Fruit fly (Drosophila melanogaster) Kc167 (cell line): ENCODE measurements around the gene CG13360.

Experiments used
- Myc ChIP-seq: fragments of >200 bp; optimal IDR thresholded peaks from 2 replicates; lab custom pipeline; 2017; ENCODE audit warnings: missing external identifiers
- Sin3A ChIP-seq: fragments of >200 bp; optimal IDR thresholded peaks from 2 replicates; lab custom pipeline; 2018; ENCODE audit warnings: missing external identifiers
- h ChIP-seq: fragments of >200 bp; optimal IDR thresholded peaks from 3 replicates; lab custom pipeline; 2018; ENCODE audit warnings: missing external identifiers
- insv ChIP-seq: fragments of >200 bp; optimal IDR thresholded peaks from 3 replicates; lab custom pipeline; 2018; ENCODE audit warnings: missing external identifiers
- psq ChIP-seq: fragments of >200 bp; optimal IDR thresholded peaks from 2 replicates; lab custom pipeline; 2017; ENCODE audit warnings: missing external identifiers
- ttk ChIP-seq: sonication (Bioruptor generic); optimal IDR thresholded peaks from 2 replicates; lab custom pipeline; 2017; ENCODE audit warnings: missing external identifiers

Gene CG13360

dm6 chrX:779344-779743 is 10.5 kb downstream of the CG13360 start:
- TF ChIP-seq Sin3A (lab: Kevin White, UChicago) (no peak), Myc (lab: Kevin White, UChicago) (no peak), h (lab: Kevin White, UChicago) (no peak), insv (lab: Kevin White, UChicago) (no peak)

dm6 chrX:775184-775583 is 14.7 kb downstream of the CG13360 start:
- TF ChIP-seq psq (lab: Kevin White, UChicago) (no peak), Myc (lab: Kevin White, UChicago) (no peak), insv (lab: Kevin White, UChicago) (no peak), h (lab: Kevin White, UChicago) (no peak)

- TF ChIP-seq Sin3A (lab: Kevin White, UChicago) (no peak), Myc (lab: Kevin White, UChicago) (no peak), h (lab: Kevin White, UChicago) (no peak), insv (lab: Kevin White, UChicago) (no peak)
Observed at dm6 chrX:774160-774700, 15.7 kb downstream of the CG13360 start.

dm6 chrX:772305-772986 is 17.4 kb downstream of the CG13360 start:
- TF ChIP-seq Myc (lab: Kevin White, UChicago) (no peak), insv (lab: Kevin White, UChicago) (no peak)

dm6 chrX:771431-772064 is 18.3 kb downstream of the CG13360 start:
- TF ChIP-seq Sin3A (lab: Kevin White, UChicago) (no peak), h (lab: Kevin White, UChicago) (no peak), insv (lab: Kevin White, UChicago) (no peak), ttk (no peak), psq (lab: Kevin White, UChicago) (no peak), Myc (lab: Kevin White, UChicago) (no peak)

dm6 chrX:769639-770124 is 20.2 kb downstream of the CG13360 start, which contains the start of gene fz3:
Gene fz3, plus strand, starts transcription at chrX:769945.
- no peak for TF ChIP-seq Sin3A (lab: Kevin White, UChicago)
- no peak for TF ChIP-seq psq (lab: Kevin White, UChicago)
- no peak for TF ChIP-seq Myc (lab: Kevin White, UChicago)
- TF ChIP-seq ttk = no peak
- no peak for TF ChIP-seq h (lab: Kevin White, UChicago)
- TF ChIP-seq insv (lab: Kevin White, UChicago) = no peak

- TF ChIP-seq ttk = no peak
- TF ChIP-seq h (lab: Kevin White, UChicago) = no peak
- TF ChIP-seq Sin3A (lab: Kevin White, UChicago) = no peak
- TF ChIP-seq psq (lab: Kevin White, UChicago) = no peak
- no peak for TF ChIP-seq insv (lab: Kevin White, UChicago)
- no peak for TF ChIP-seq Myc (lab: Kevin White, UChicago)
Observed at dm6 chrX:768480-769123, 21.3 kb downstream of the CG13360 start.

dm6 chrX:767928-768327 is 22.0 kb downstream of the CG13360 start:
- TF ChIP-seq ttk = no peak

- TF ChIP-seq ttk = no peak
- TF ChIP-seq insv (lab: Kevin White, UChicago) = no peak
- TF ChIP-seq psq (lab: Kevin White, UChicago) = no peak
- no peak for TF ChIP-seq Sin3A (lab: Kevin White, UChicago)
- TF ChIP-seq h (lab: Kevin White, UChicago) = no peak
- TF ChIP-seq Myc (lab: Kevin White, UChicago) = no peak
Observed at dm6 chrX:766094-766493, 23.8 kb downstream of the CG13360 start.

dm6 chrX:765039-765508 is 24.8 kb downstream of the CG13360 start, which contains the start of gene RpL22:
Gene RpL22, minus strand, starts transcription at chrX:765130.
- TF ChIP-seq ttk = no peak
- TF ChIP-seq psq (lab: Kevin White, UChicago) = no peak
- TF ChIP-seq insv (lab: Kevin White, UChicago) = no peak
- no peak for TF ChIP-seq Sin3A (lab: Kevin White, UChicago)
- no peak for TF ChIP-seq h (lab: Kevin White, UChicago)
- TF ChIP-seq Myc (lab: Kevin White, UChicago) = no peak

- TF ChIP-seq Myc (lab: Kevin White, UChicago) = no peak
- TF ChIP-seq h (lab: Kevin White, UChicago) = no peak
- no peak for TF ChIP-seq psq (lab: Kevin White, UChicago)
Observed at dm6 chrX:762047-762446, 27.8 kb downstream of the CG13360 start.
